Worm (Caenorhabditis elegans) whole organism, midembryonic: ENCODE measurements around the gene R07G3.7.

Experiments
- cog-1 ChIP-seq: sonication (generic microtip); optimal IDR thresholded peaks from 2 replicates; lab custom pipeline; 2016; ENCODE audit warnings: missing genetic modification characterization, missing compliant biosample characterization
- flt-1 ChIP-seq: fragments of 200-800 bp; sonication (Bioruptor generic); IDR thresholded peaks from 2 replicates; pipeline ENCODE4 v1.3.6; 2022; ENCODE audit warnings: missing genetic modification characterization, missing compliant biosample characterization
- klf-2 ChIP-seq: fragments of 200-800 bp; sonication (Bioruptor generic); conservative IDR thresholded peaks from 2 replicates; pipeline ENCODE4 v1.3.6; 2022; ENCODE audit warnings: missing genetic modification reagents, missing genetic modification characterization, missing compliant biosample characterization
- ref-1 ChIP-seq: fragments of 200-800 bp; sonication (Bioruptor generic); conservative IDR thresholded peaks from 2 replicates; pipeline ENCODE4 v1.3.6; 2022; ENCODE audit warnings: missing genetic modification reagents, missing genetic modification characterization, missing compliant biosample characterization
- tab-1 ChIP-seq: fragments of 200-800 bp; sonication (Bioruptor generic); IDR thresholded peaks from 2 replicates; pipeline ENCODE4 v1.3.6; 2022; ENCODE audit warnings: missing genetic modification characterization, missing compliant biosample characterization
- ztf-29 ChIP-seq: fragments of 200-800 bp; sonication (Bioruptor generic); IDR thresholded peaks from 2 replicates; pipeline ENCODE4 v1.3.6; 2022; ENCODE audit warnings: missing genetic modification reagents, missing genetic modification characterization, missing compliant biosample characterization

ce11 chrII:7628640-7629039 lies 15.1 kb upstream of the R07G3.7 start:
- TF ChIP-seq ref-1 (GFP tag; lab: Robert Waterston, UW): no peak
- no peak for TF ChIP-seq klf-2 (GFP tag; lab: Robert Waterston, UW)
- TF ChIP-seq ztf-29: no peak
- no peak for TF ChIP-seq flt-1 (GFP tag; lab: Robert Waterston, UW)
- no peak for TF ChIP-seq cog-1
- no peak for TF ChIP-seq tab-1
